Fruit fly (Drosophila melanogaster): ENCODE measurements around the gene Scsalpha1.

Scsalpha1 gene

DNA sequence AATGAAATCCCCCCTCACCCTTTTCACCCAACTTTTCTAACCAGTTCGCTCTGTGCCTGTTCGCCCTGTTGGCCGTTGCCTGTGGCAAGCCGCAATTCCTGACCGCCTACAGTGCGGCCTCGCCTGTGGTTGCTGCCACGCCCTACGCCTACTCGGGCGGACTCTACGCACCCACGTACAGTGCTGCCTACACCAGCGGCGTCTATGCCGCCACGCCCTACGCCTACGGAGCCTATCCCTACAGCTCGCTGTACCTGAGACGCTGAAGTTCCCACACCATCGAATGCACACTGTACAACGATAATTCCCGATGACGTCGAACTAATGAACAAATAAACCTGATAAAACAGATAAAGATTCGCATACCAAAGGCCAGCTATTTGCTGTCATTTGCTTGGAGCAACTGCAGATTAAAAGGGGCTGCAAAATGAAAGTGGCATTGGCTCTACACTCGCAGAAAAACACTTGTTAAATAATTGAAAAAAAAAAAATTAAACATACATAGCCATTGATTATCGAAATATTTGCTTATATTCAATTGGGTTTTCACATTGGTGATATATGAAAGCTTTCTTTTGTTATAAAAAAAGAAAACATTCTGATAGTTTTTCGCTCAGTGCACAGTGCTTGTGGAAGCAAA lies 22.8 kb upstream of the Scsalpha1 start:
- no peak for TF ChIP-seq usp (GFP tag; optimal IDR thresholded peaks at IDR 0.05)
- no peak for TF ChIP-seq pan (optimal IDR thresholded peaks at IDR 0.05)
- TF ChIP-seq CG8478 (optimal IDR thresholded peaks at IDR 0.05) = no peak
- no peak for TF ChIP-seq EcR (GFP tag; optimal IDR thresholded peaks at IDR 0.05)
- no peak for TF ChIP-seq Dll (optimal IDR thresholded peaks at IDR 0.05)
- no peak for TF ChIP-seq psq (optimal IDR thresholded peaks at IDR 0.05)

- no peak for TF ChIP-seq CG8478 (optimal IDR thresholded peaks at IDR 0.05)
- no peak for TF ChIP-seq EcR (GFP tag; optimal IDR thresholded peaks at IDR 0.05)
- TF ChIP-seq psq (optimal IDR thresholded peaks at IDR 0.05) = no peak
- no peak for TF ChIP-seq Dll (optimal IDR thresholded peaks at IDR 0.05)
- TF ChIP-seq usp (GFP tag; optimal IDR thresholded peaks at IDR 0.05) = no peak
- TF ChIP-seq pan (optimal IDR thresholded peaks at IDR 0.05) = no peak
These were observed 16.3 kb upstream of the Scsalpha1 start for dm6 chr3L:3797681-3798080.

- no peak for TF ChIP-seq Dll (optimal IDR thresholded peaks at IDR 0.05)
- TF ChIP-seq usp (GFP tag; optimal IDR thresholded peaks at IDR 0.05) = no peak
- no peak for TF ChIP-seq CG8478 (optimal IDR thresholded peaks at IDR 0.05)
- no peak for TF ChIP-seq pan (optimal IDR thresholded peaks at IDR 0.05)
- no peak for TF ChIP-seq EcR (GFP tag; optimal IDR thresholded peaks at IDR 0.05)
- no peak for TF ChIP-seq psq (optimal IDR thresholded peaks at IDR 0.05)
These were observed 15.5 kb upstream of the Scsalpha1 start for dm6 chr3L:3798488-3798887.

DNA sequence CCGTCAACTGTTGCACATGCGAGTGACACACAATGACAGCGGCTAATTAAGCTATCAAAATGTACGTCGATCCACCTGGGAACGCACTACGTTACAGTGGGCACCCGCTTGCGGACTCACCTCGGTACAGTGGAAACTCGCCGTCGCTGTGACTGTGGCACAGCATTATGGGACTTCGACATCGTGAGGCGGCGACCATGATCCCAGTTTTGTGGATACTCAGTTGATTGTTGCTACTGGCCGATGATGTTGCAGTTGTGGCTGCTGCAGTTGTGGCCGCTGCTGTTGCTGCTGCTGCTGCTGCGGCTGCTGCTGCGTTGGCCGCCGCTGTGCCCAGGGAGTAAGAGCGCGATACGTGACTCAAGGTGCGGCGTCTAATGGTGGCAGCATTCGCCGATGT lies 14.2 kb upstream of the Scsalpha1 start:
- TF ChIP-seq Dll (optimal IDR thresholded peaks at IDR 0.05) (no peak), CG8478 (optimal IDR thresholded peaks at IDR 0.05) (no peak), usp (GFP tag; optimal IDR thresholded peaks at IDR 0.05) (no peak), EcR (GFP tag; optimal IDR thresholded peaks at IDR 0.05) (no peak)

- no peak for TF ChIP-seq CG8478 (optimal IDR thresholded peaks at IDR 0.05)
- no peak for TF ChIP-seq EcR (GFP tag; optimal IDR thresholded peaks at IDR 0.05)
- TF ChIP-seq psq (optimal IDR thresholded peaks at IDR 0.05) = no peak
- no peak for TF ChIP-seq pan (optimal IDR thresholded peaks at IDR 0.05)
- TF ChIP-seq Dll (optimal IDR thresholded peaks at IDR 0.05) = no peak
- no peak for TF ChIP-seq usp (GFP tag; optimal IDR thresholded peaks at IDR 0.05)
These were observed 12.7 kb upstream of the Scsalpha1 start for dm6 chr3L:3801343-3801742.

- no peak for TF ChIP-seq psq (optimal IDR thresholded peaks at IDR 0.05)
- TF ChIP-seq usp (GFP tag; optimal IDR thresholded peaks at IDR 0.05) = no peak
- no peak for TF ChIP-seq pan (optimal IDR thresholded peaks at IDR 0.05)
- no peak for TF ChIP-seq EcR (GFP tag; optimal IDR thresholded peaks at IDR 0.05)
- no peak for TF ChIP-seq CG8478 (optimal IDR thresholded peaks at IDR 0.05)
- TF ChIP-seq Dll (optimal IDR thresholded peaks at IDR 0.05) = no peak
These were observed 12.2 kb upstream of the Scsalpha1 start for dm6 chr3L:3801813-3802212.

dm6 chr3L:3802677-3803076 lies 11.3 kb upstream of the Scsalpha1 start:
- no peak for TF ChIP-seq Dll (optimal IDR thresholded peaks at IDR 0.05)
- TF ChIP-seq pan (optimal IDR thresholded peaks at IDR 0.05) = no peak
- TF ChIP-seq EcR (GFP tag; optimal IDR thresholded peaks at IDR 0.05) = no peak
- no peak for TF ChIP-seq psq (optimal IDR thresholded peaks at IDR 0.05)
- no peak for TF ChIP-seq usp (GFP tag; optimal IDR thresholded peaks at IDR 0.05)
- no peak for TF ChIP-seq CG8478 (optimal IDR thresholded peaks at IDR 0.05)

DNA sequence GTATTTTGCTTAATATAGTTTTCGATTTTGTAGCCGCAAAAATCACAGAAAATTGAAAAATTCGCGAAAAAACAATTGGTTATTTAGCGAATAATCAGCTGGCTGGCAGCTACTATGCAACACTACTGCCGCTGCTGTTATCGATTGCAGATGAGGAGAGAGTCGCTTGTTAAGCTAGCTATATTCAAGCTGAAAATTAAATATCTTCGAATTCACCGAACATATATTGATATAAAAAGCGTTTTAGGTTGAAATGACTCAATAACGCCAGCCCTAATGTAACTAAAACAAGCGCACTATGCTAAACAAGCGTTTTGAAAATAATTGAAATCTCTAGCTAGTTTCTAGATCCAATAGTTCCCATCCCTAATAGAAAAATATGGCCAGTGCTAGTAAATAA lies 7.7 kb upstream of the Scsalpha1 start, which contains the start of the genes CG32264, ntc and IntS10:
Gene CG32264, minus strand, starts transcription at position 130 of the 400 bp plus-strand sequence.
Gene ntc, minus strand, starts transcription at position 130 of the 400 bp plus-strand sequence.
Gene IntS10, plus strand, starts transcription at position 381 of the 400 bp plus-strand sequence.
- no peak for TF ChIP-seq usp (GFP tag; optimal IDR thresholded peaks at IDR 0.05)
- no peak for TF ChIP-seq Dll (optimal IDR thresholded peaks at IDR 0.05)
- TF ChIP-seq pan (optimal IDR thresholded peaks at IDR 0.05) = no peak
- no peak for TF ChIP-seq EcR (GFP tag; optimal IDR thresholded peaks at IDR 0.05)
- TF ChIP-seq psq (optimal IDR thresholded peaks at IDR 0.05) = no peak
- TF ChIP-seq CG8478 (optimal IDR thresholded peaks at IDR 0.05) = no peak

DNA sequence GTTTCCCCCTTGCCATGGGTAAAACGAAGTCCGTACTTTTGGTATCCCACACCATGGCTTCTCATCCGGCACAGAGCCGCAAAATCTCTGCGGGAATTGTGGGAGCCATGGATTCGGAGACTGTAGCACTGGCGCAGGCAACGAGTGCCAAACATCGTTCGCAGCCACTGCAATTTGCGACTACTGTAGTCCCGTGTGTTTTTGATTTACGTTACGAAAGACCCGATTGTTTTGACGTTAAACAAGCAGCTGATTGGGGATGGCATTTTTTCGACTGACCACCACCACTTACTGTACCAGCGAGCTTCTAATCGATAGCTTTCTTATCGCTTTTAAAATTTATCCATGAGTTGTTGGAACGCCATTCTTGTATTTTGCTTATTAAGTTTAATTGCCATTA lies 4.1 kb upstream of the Scsalpha1 start, which contains the start of gene CG32262:
Gene CG32262, minus strand, starts transcription at position 254 of the 400 bp plus-strand sequence.
- TF ChIP-seq EcR (GFP tag; optimal IDR thresholded peaks at IDR 0.05) = no peak
- no peak for TF ChIP-seq psq (optimal IDR thresholded peaks at IDR 0.05)
- no peak for TF ChIP-seq CG8478 (optimal IDR thresholded peaks at IDR 0.05)
- no peak for TF ChIP-seq pan (optimal IDR thresholded peaks at IDR 0.05)
- TF ChIP-seq Dll (optimal IDR thresholded peaks at IDR 0.05) = no peak
- TF ChIP-seq usp (GFP tag; optimal IDR thresholded peaks at IDR 0.05) = no peak

- no peak for TF ChIP-seq EcR (GFP tag; optimal IDR thresholded peaks at IDR 0.05)
These were observed 2.9 kb upstream of the Scsalpha1 start, which contains the start of the genes CG32263 and PIG-B for dm6 chr3L:3811089-3811488. Gene CG32263 (minus strand): TSS chr3L:3811114. Gene PIG-B (plus strand): TSS chr3L:3811263.

- TF ChIP-seq usp (GFP tag; optimal IDR thresholded peaks at IDR 0.05) (no peak), Dll (optimal IDR thresholded peaks at IDR 0.05) (no peak), psq (optimal IDR thresholded peaks at IDR 0.05) (no peak), pan (optimal IDR thresholded peaks at IDR 0.05) (no peak), EcR (GFP tag; optimal IDR thresholded peaks at IDR 0.05) (no peak), CG8478 (optimal IDR thresholded peaks at IDR 0.05) (no peak)
These were observed 2.2 kb downstream of the Scsalpha1 start, which contains the start of gene Acp63F for dm6 chr3L:3816254-3816653. Gene Acp63F (minus strand): TSS chr3L:3816354.

dm6 chr3L:3816772-3817483 lies 2.9 kb downstream of the Scsalpha1 start:
- TF ChIP-seq pan (optimal IDR thresholded peaks at IDR 0.05) = no peak
- TF ChIP-seq EcR (GFP tag; optimal IDR thresholded peaks at IDR 0.05) = no peak
- no peak for TF ChIP-seq Dll (optimal IDR thresholded peaks at IDR 0.05)
- no peak for TF ChIP-seq CG8478 (optimal IDR thresholded peaks at IDR 0.05)
- no peak for TF ChIP-seq usp (GFP tag; optimal IDR thresholded peaks at IDR 0.05)
- no peak for TF ChIP-seq psq (optimal IDR thresholded peaks at IDR 0.05)

Data from whole organism.